Fruit fly (Drosophila melanogaster) whole organism, embryonic: ENCODE results near the gene sdt.
A peak's percentile ranks its signal among the peaks of the same experiment; 100 is the strongest.

Source experiments
- Bdp1 ChIP-seq: fragments of 200-800 bp; sonication (Bioruptor generic); optimal IDR thresholded peaks from 3 replicates; lab custom pipeline; 2016; ENCODE audit warnings: missing biosample characterization, missing genetic modification characterization
- CG14860 ChIP-seq: fragments of 200-800 bp; sonication (Bioruptor generic); IDR thresholded peaks from 3 replicates; pipeline ENCODE4 v1.3.6; 2022; ENCODE audit warnings: missing biosample characterization, missing genetic modification characterization; ENCODE audit not compliant: partially characterized antibody
- CG15073 ChIP-seq: fragments of 200-800 bp; sonication (Bioruptor generic); optimal IDR thresholded peaks from 2 replicates; lab custom pipeline; 2016; ENCODE audit warnings: missing biosample characterization, missing genetic modification characterization
- CG18476 ChIP-seq: fragments of 200-800 bp; sonication (Bioruptor generic); optimal IDR thresholded peaks from 2 replicates; lab custom pipeline; 2016; ENCODE audit warnings: missing biosample characterization, mild to moderate bottlenecking, missing genetic modification characterization
- CG2889 ChIP-seq: fragments of 200-800 bp; sonication (Bioruptor generic); IDR thresholded peaks from 3 replicates; pipeline ENCODE4 v1.3.6; 2022; ENCODE audit warnings: missing biosample characterization, missing genetic modification characterization
- CG31388 ChIP-seq: fragments of 200-800 bp; sonication (Bioruptor generic); optimal IDR thresholded peaks from 2 replicates; lab custom pipeline; 2016; ENCODE audit warnings: missing biosample characterization, missing genetic modification characterization
- CG32772 ChIP-seq: fragments of 200-800 bp; sonication (Bioruptor generic); IDR thresholded peaks from 2 replicates; pipeline ENCODE4 v1.3.6; 2022; ENCODE audit warnings: missing biosample characterization, missing genetic modification characterization
- CG3726 ChIP-seq: fragments of 200-800 bp; sonication (Bioruptor generic); IDR thresholded peaks from 3 replicates; pipeline ENCODE4, ENCODE4 v1.3.6; 2022; ENCODE audit warnings: missing biosample characterization, missing genetic modification characterization
- CG3838 ChIP-seq: fragments of 200-800 bp; sonication (Bioruptor generic); optimal IDR thresholded peaks from 3 replicates; lab custom pipeline; 2016; ENCODE audit warnings: missing biosample characterization, missing genetic modification characterization
- CG6175 ChIP-seq: fragments of 200-800 bp; sonication (Bioruptor generic); IDR thresholded peaks from 3 replicates; pipeline ENCODE4 v1.3.6; 2022; ENCODE audit warnings: missing biosample characterization, missing genetic modification characterization
- CG6254 ChIP-seq: fragments of 200-800 bp; sonication (Bioruptor generic); optimal IDR thresholded peaks from 3 replicates; lab custom pipeline; 2017; ENCODE audit warnings: mild to moderate bottlenecking, missing biosample characterization, missing genetic modification reagents, missing genetic modification characterization
- CG6689 ChIP-seq: fragments of 200-800 bp; sonication (Bioruptor generic); IDR thresholded peaks from 2 replicates; pipeline ENCODE4 v1.3.6; 2022; ENCODE audit warnings: missing biosample characterization, missing genetic modification characterization
- CG7786 ChIP-seq: fragments of 200-800 bp; sonication (Bioruptor generic); optimal IDR thresholded peaks from 2 replicates; lab custom pipeline; 2016; ENCODE audit warnings: missing biosample characterization, missing genetic modification characterization
- CG7839 ChIP-seq: fragments of 200-800 bp; sonication (Bioruptor generic); optimal IDR thresholded peaks from 3 replicates; lab custom pipeline; 2018; ENCODE audit warnings: missing biosample characterization, mild to moderate bottlenecking, missing genetic modification characterization, moderate library complexity
- CG9932 ChIP-seq: fragments of 200-800 bp; sonication (Bioruptor generic); IDR thresholded peaks from 2 replicates; pipeline ENCODE4 v1.3.6; 2022; ENCODE audit warnings: missing biosample characterization, missing genetic modification characterization
- CoRest ChIP-seq: fragments of 200-800 bp; sonication (Bioruptor generic); optimal IDR thresholded peaks from 3 replicates; lab custom pipeline; 2018; ENCODE audit warnings: missing biosample characterization, mild to moderate bottlenecking, missing genetic modification characterization, moderate library complexity
- Dref ChIP-seq: fragments of 200-800 bp; sonication (Bioruptor generic); IDR thresholded peaks from 2 replicates; pipeline ENCODE4 v1.3.6; 2022; ENCODE audit warnings: missing biosample characterization, missing genetic modification characterization
- H2.0 ChIP-seq: fragments of 200-800 bp; sonication (Bioruptor generic); IDR thresholded peaks from 2 replicates; pipeline ENCODE4 v1.3.6; 2022; ENCODE audit warnings: missing biosample characterization, missing genetic modification characterization
- Hr3 ChIP-seq: fragments of 200-800 bp; sonication (Bioruptor generic); optimal IDR thresholded peaks from 3 replicates; lab custom pipeline; 2016; ENCODE audit warnings: missing biosample characterization, missing genetic modification characterization
- MESR4 ChIP-seq: fragments of 200-800 bp; sonication (Bioruptor generic); optimal IDR thresholded peaks from 2 replicates; lab custom pipeline; 2018; ENCODE audit warnings: missing biosample characterization, mild to moderate bottlenecking, missing genetic modification characterization, moderate library complexity
- Nf-YB ChIP-seq: fragments of 200-800 bp; sonication (Bioruptor generic); optimal IDR thresholded peaks from 3 replicates; lab custom pipeline; 2019; ENCODE audit warnings: missing biosample characterization, mild to moderate bottlenecking, missing genetic modification characterization, moderate library complexity
- Six4 ChIP-seq: fragments of 200-800 bp; sonication (Bioruptor generic); optimal IDR thresholded peaks from 2 replicates; lab custom pipeline; 2016; ENCODE audit warnings: missing biosample characterization, missing genetic modification characterization
- Vsx1 ChIP-seq: fragments of 200-800 bp; sonication (Bioruptor generic); optimal IDR thresholded peaks from 2 replicates; lab custom pipeline; 2017; ENCODE audit warnings: missing biosample characterization, mild to moderate bottlenecking, missing genetic modification characterization, missing genetic modification reagents
- YL-1 ChIP-seq: fragments of 200-800 bp; sonication (Bioruptor generic); optimal IDR thresholded peaks from 3 replicates; lab custom pipeline; 2017; ENCODE audit warnings: missing biosample characterization, mild to moderate bottlenecking, missing genetic modification characterization
- ab ChIP-seq: fragments of 200-800 bp; sonication (Bioruptor generic); optimal IDR thresholded peaks from 2 replicates; lab custom pipeline; 2016; ENCODE audit warnings: missing biosample characterization, missing genetic modification characterization
- ac ChIP-seq: fragments of 200-800 bp; sonication (Bioruptor generic); optimal IDR thresholded peaks from 3 replicates; lab custom pipeline; 2017; ENCODE audit warnings: missing biosample characterization, mild to moderate bottlenecking, missing genetic modification characterization
- ash1 ChIP-seq: fragments of 200-800 bp; sonication (Bioruptor generic); optimal IDR thresholded peaks from 2 replicates; lab custom pipeline; 2018; ENCODE audit warnings: missing biosample characterization, mild to moderate bottlenecking, missing genetic modification characterization
- bbx ChIP-seq: fragments of 200-800 bp; sonication (Bioruptor generic); IDR thresholded peaks from 2 replicates; pipeline ENCODE4 v1.3.6; 2022; ENCODE audit warnings: missing biosample characterization, missing genetic modification characterization; ENCODE audit not compliant: partially characterized antibody
- corto ChIP-seq: fragments of 200-800 bp; sonication (Bioruptor generic); optimal IDR thresholded peaks from 2 replicates; lab custom pipeline; 2016; ENCODE audit warnings: missing biosample characterization, mild to moderate bottlenecking, missing genetic modification characterization, moderate library complexity
- croc ChIP-seq: fragments of 200-800 bp; sonication (Bioruptor generic); conservative IDR thresholded peaks from 3 replicates; pipeline ENCODE4 v1.3.6; 2022; ENCODE audit warnings: missing biosample characterization, missing genetic modification characterization
- crol ChIP-seq: fragments of 200-800 bp; sonication (Bioruptor generic); IDR thresholded peaks from 2 replicates; pipeline ENCODE4 v1.3.6; 2022; ENCODE audit warnings: missing biosample characterization, missing genetic modification characterization
- crp ChIP-seq, 2 experiments: fragments of 200-800 bp; sonication (Bioruptor generic); optimal IDR thresholded peaks; 2 replicates in 1 of 2; 3 replicates in 1 of 2; lab custom pipeline; 2017; ENCODE audit warnings: missing biosample characterization in 2 of 2, missing genetic modification characterization in 2 of 2, mild to moderate bottlenecking in 1 of 2, moderate library complexity in 1 of 2
- dati ChIP-seq: fragments of 200-800 bp; sonication (Bioruptor generic); IDR thresholded peaks from 2 replicates; pipeline ENCODE4 v1.3.6; 2022; ENCODE audit warnings: missing biosample characterization, missing genetic modification characterization
- disco-r ChIP-seq: fragments of 200-800 bp; sonication (Bioruptor generic); optimal IDR thresholded peaks from 2 replicates; lab custom pipeline; 2016; ENCODE audit warnings: missing biosample characterization, missing genetic modification characterization
- dm ChIP-seq: fragments of 200-800 bp; sonication (Bioruptor generic); optimal IDR thresholded peaks from 3 replicates; lab custom pipeline; 2016; ENCODE audit warnings: missing biosample characterization, missing genetic modification characterization
- ewg ChIP-seq: fragments of 200-800 bp; sonication (Bioruptor generic); optimal IDR thresholded peaks from 3 replicates; lab custom pipeline; 2017; ENCODE audit warnings: mild to moderate bottlenecking, missing biosample characterization, missing genetic modification reagents, missing genetic modification characterization
- exex ChIP-seq: fragments of 200-800 bp; sonication (Bioruptor generic); optimal IDR thresholded peaks from 4 replicates; lab custom pipeline; 2018; ENCODE audit warnings: missing biosample characterization, mild to moderate bottlenecking, missing genetic modification characterization, moderate library complexity
- her ChIP-seq: fragments of 200-800 bp; sonication (Bioruptor generic); optimal IDR thresholded peaks from 2 replicates; lab custom pipeline; 2016; ENCODE audit warnings: missing biosample characterization, missing genetic modification characterization
- ken ChIP-seq: fragments of 200-800 bp; sonication (Bioruptor generic); IDR thresholded peaks from 3 replicates; pipeline ENCODE4 v1.3.6; 2022; ENCODE audit warnings: missing biosample characterization, missing genetic modification characterization
- lov ChIP-seq, 2 experiments: fragments of 200-800 bp in 1 of 2; fragments of >200 bp in 1 of 2; sonication (Bioruptor generic) in 1 of 2; IDR thresholded peaks in 1 of 2; optimal IDR thresholded peaks in 1 of 2; 2 replicates in 1 of 2; 3 replicates in 1 of 2; pipeline versions ENCODE4 v1.3.6 to Lab custom; 2017 to 2022; ENCODE audit warnings: missing biosample characterization in 1 of 2, missing genetic modification characterization in 1 of 2
- otp ChIP-seq: fragments of 200-800 bp; sonication (Bioruptor generic); IDR thresholded peaks from 3 replicates; pipeline ENCODE4, ENCODE4 v1.3.6; 2022; ENCODE audit warnings: missing biosample characterization, missing genetic modification characterization
- phol ChIP-seq: fragments of 200-800 bp; sonication (Bioruptor generic); optimal IDR thresholded peaks from 3 replicates; lab custom pipeline; 2018; ENCODE audit warnings: missing biosample characterization, mild to moderate bottlenecking, missing genetic modification characterization, moderate library complexity
- pzg ChIP-seq: fragments of 200-800 bp; sonication (Bioruptor generic); optimal IDR thresholded peaks from 3 replicates; lab custom pipeline; 2018; ENCODE audit warnings: missing biosample characterization, mild to moderate bottlenecking, missing genetic modification characterization, moderate library complexity
- repo ChIP-seq: fragments of 200-800 bp; sonication (Bioruptor generic); optimal IDR thresholded peaks from 2 replicates; lab custom pipeline; 2016; ENCODE audit warnings: missing biosample characterization, missing genetic modification characterization
- row ChIP-seq: fragments of 200-800 bp; sonication (Bioruptor generic); IDR thresholded peaks from 3 replicates; pipeline ENCODE4 v1.3.6; 2022; ENCODE audit warnings: missing biosample characterization, missing genetic modification characterization
- seq ChIP-seq: fragments of 200-800 bp; sonication (Bioruptor generic); IDR thresholded peaks from 2 replicates; pipeline ENCODE4 v1.3.6; 2022; ENCODE audit warnings: missing biosample characterization, missing genetic modification characterization
- slbo ChIP-seq: fragments of 200-800 bp; sonication (Bioruptor generic); IDR thresholded peaks from 2 replicates; pipeline ENCODE4 v1.3.6; 2022; ENCODE audit warnings: missing biosample characterization, missing genetic modification characterization
- sug ChIP-seq: fragments of 200-800 bp; optimal IDR thresholded peaks from 2 replicates; lab custom pipeline; 2019; ENCODE audit warnings: missing biosample characterization, mild to moderate bottlenecking, missing genetic modification characterization, moderate library complexity
- vvl ChIP-seq: fragments of 200-800 bp; sonication (Bioruptor generic); IDR thresholded peaks from 2 replicates; pipeline ENCODE4 v1.3.6; 2022; ENCODE audit warnings: missing biosample characterization, missing genetic modification characterization
- zfh1 ChIP-seq: fragments of 200-800 bp; sonication (Bioruptor generic); IDR thresholded peaks from 3 replicates; pipeline ENCODE4 v1.3.6; 2022; ENCODE audit warnings: missing biosample characterization, missing genetic modification characterization

Gene sdt

DNA sequence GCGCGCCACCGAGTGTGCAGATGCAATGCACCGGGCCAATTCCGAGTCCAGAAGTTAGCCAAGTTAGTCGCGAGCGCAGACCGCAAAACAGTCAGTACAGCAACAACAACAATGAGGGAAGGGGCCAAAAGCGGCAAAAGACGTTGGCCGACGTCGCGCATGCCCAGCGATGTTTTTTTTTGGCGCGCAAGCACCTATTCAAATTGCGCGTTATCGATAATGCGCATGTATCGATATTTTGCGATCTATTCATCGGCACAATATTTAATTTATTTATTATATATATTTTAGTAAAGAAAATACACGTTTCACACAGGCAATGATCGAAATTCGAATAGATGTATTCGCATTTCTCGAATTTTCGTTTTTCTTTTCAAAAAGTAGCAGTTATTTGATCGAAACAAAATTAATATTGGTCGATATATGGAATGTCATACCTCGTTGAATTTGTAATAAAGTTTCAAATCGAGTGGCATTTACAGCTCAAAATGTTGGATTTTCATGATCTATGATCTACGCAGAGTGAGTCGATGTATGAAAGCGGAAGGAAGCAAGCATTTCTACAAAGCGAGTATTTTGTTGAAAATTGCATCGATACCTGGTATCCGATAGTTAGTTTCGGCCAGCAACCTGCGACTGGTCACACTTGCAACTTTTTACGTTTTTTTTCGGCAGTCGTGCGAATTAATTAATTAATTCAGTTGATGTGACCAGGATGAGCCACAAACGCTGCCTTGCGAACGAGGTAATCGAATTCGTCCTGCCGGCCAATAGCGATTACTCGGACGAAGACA, 48.9 kb upstream of the sdt start, which contains the start of gene CG2116 (continued):
- TF ChIP-seq corto (no peak), dm (GFP tag; lab: Kevin White, UChicago) (no peak), YL-1 (peak; percentile 11), CG9932 (GFP tag; lab: Robert Waterston, UW) (no peak), Dref (GFP tag; lab: Robert Waterston, UW) (peak; percentile 59), Hr3 (no peak), sug (tag; lab: Kevin White, UChicago) (no peak), her (peak; percentile 85), CG31388 (no peak), lov (optimal IDR thresholded peaks at IDR 0.05; lab: Kevin White, UChicago) (no peak), lov (GFP tag; IDR thresholded peaks at IDR 0.05; lab: Robert Waterston, UW) (no peak), dati (GFP tag; lab: Robert Waterston, UW) (no peak), Vsx1 (no peak), CG2889 (no peak), disco-r (GFP tag; lab: Kevin White, UChicago) (no peak), CG6254 (GFP tag; lab: Kevin White, UChicago) (no peak), croc (GFP tag; lab: Robert Waterston, UW) (no peak), Six4 (GFP tag; lab: Kevin White, UChicago) (no peak), MESR4 (peak; percentile 84), zfh1 (GFP tag; lab: Robert Waterston, UW) (no peak), ash1 (GFP tag; lab: Kevin White, UChicago) (no peak), CG15073 (GFP tag; lab: Kevin White, UChicago) (no peak), ac (GFP tag; lab: Kevin White, UChicago) (no peak), exex (tag; lab: Kevin White, UChicago) (no peak), CoRest (tag; lab: Kevin White, UChicago) (peak; percentile 13), CG6175 (GFP tag; lab: Robert Waterston, UW) (no peak), Nf-YB (GFP tag; lab: Kevin White, UChicago) (no peak), H2.0 (GFP tag; lab: Robert Waterston, UW) (no peak), crol (GFP tag; lab: Robert Waterston, UW) (no peak), CG7786 (no peak), CG32772 (GFP tag; lab: Robert Waterston, UW) (no peak), ewg (GFP tag; lab: Kevin White, UChicago) (peak; percentile 76), CG3838 (GFP tag; lab: Kevin White, UChicago) (no peak), slbo (GFP tag; lab: Robert Waterston, UW) (no peak), CG18476 (GFP tag; lab: Kevin White, UChicago) (no peak), row (peak; percentile 48; the same call in 2 of the 3 replicates), crp (GFP tag; optimal IDR thresholded peaks at IDR 0.05; lab: Kevin White, UChicago) (peak in 1 of 2 experiments; percentile 25), CG6689 (GFP tag; lab: Robert Waterston, UW) (no peak), seq (no peak), CG14860 (GFP tag; lab: Robert Waterston, UW) (peak; percentile 59; the same call in 1 of the 3 replicates), ken (GFP tag; lab: Robert Waterston, UW) (no peak), bbx (GFP tag; lab: Robert Waterston, UW) (peak; percentile 63), vvl (GFP tag; lab: Robert Waterston, UW) (peak; percentile 72), CG3726 (GFP tag; lab: Robert Waterston, UW) (no peak), pzg (GFP tag; lab: Kevin White, UChicago) (peak; percentile 64), ab (no peak), otp (GFP tag; lab: Robert Waterston, UW) (no peak), CG7839 (no peak), phol (tag; lab: Kevin White, UChicago) (peak; percentile 30), Bdp1 (GFP tag; lab: Kevin White, UChicago) (no peak), repo (GFP tag; lab: Kevin White, UChicago) (no peak)
